Worm (Caenorhabditis elegans) whole organism, L3 larva: ENCODE measurements around the gene srh-172.
"Not testable (repeated sequence)": the region's sequence is repeated elsewhere in the genome, so short reads cannot be mapped to it uniquely, and the experiment has no call there.

Source experiments
- R02D3.7 ChIP-seq: fragments of 150-350 bp; optimal IDR thresholded peaks from 2 replicates; lab custom pipeline; 2014; ENCODE audit warnings: missing biosample characterization, missing genetic modification characterization
- ZK546.5 ChIP-seq: sonication (generic microtip); optimal IDR thresholded peaks from 2 replicates; lab custom pipeline; 2017; ENCODE audit warnings: missing biosample characterization, missing genetic modification characterization
- aly-2 ChIP-seq: fragments of 150-350 bp; optimal IDR thresholded peaks from 2 replicates; lab custom pipeline; 2014; ENCODE audit warnings: missing biosample characterization, missing genetic modification characterization
- daf-12 ChIP-seq: fragments of 150-350 bp; optimal IDR thresholded peaks from 2 replicates; lab custom pipeline; 2014; ENCODE audit warnings: missing biosample characterization, missing genetic modification reagents, missing genetic modification characterization
- egl-27 ChIP-seq: sonication (generic microtip); optimal IDR thresholded peaks from 4 replicates; lab custom pipeline; 2017; ENCODE audit warnings: missing biosample characterization, missing genetic modification reagents, missing genetic modification characterization
- egl-5 ChIP-seq: fragments of 150-350 bp; optimal IDR thresholded peaks from 2 replicates; lab custom pipeline; 2017; ENCODE audit warnings: missing biosample characterization, missing genetic modification reagents, missing genetic modification characterization, inconsistent platforms
- elt-1 ChIP-seq: fragments of 150-350 bp; optimal IDR thresholded peaks from 2 replicates; lab custom pipeline; 2014; ENCODE audit warnings: missing biosample characterization, missing genetic modification characterization
- elt-2 ChIP-seq: sonication (generic microtip); optimal IDR thresholded peaks from 2 replicates; lab custom pipeline; 2016; ENCODE audit warnings: missing genetic modification reagents, mild to moderate bottlenecking, missing genetic modification characterization, missing compliant biosample characterization
- eor-1 ChIP-seq, 2 experiments: fragments of 150-350 bp; optimal IDR thresholded peaks; 2 replicates each; lab custom pipeline; 2014 to 2018; ENCODE audit warnings: missing biosample characterization in 2 of 2, missing genetic modification characterization in 2 of 2
- fkh-2 ChIP-seq: fragments of 150-350 bp; optimal IDR thresholded peaks from 2 replicates; lab custom pipeline; 2014; ENCODE audit warnings: missing biosample characterization, missing genetic modification reagents, missing genetic modification characterization
- fos-1 ChIP-seq: fragments of 150-350 bp; optimal IDR thresholded peaks from 2 replicates; lab custom pipeline; 2014; ENCODE audit warnings: missing biosample characterization, missing genetic modification characterization
- hmg-11 ChIP-seq: sonication (generic microtip); optimal IDR thresholded peaks from 2 replicates; lab custom pipeline; 2016; ENCODE audit warnings: missing genetic modification characterization, missing compliant biosample characterization
- jun-1 ChIP-seq: fragments of 150-350 bp; optimal IDR thresholded peaks from 2 replicates; lab custom pipeline; 2014; ENCODE audit warnings: missing biosample characterization, missing genetic modification reagents, missing genetic modification characterization
- lin-15B ChIP-seq: fragments of 150-350 bp; optimal IDR thresholded peaks from 2 replicates; lab custom pipeline; 2014; ENCODE audit warnings: missing biosample characterization, missing genetic modification characterization
- lin-39 ChIP-seq: fragments of 150-350 bp; optimal IDR thresholded peaks from 2 replicates; lab custom pipeline; 2018; ENCODE audit warnings: missing biosample characterization, missing genetic modification reagents, missing genetic modification characterization
- lsy-12 ChIP-seq: sonication (generic microtip); optimal IDR thresholded peaks from 2 replicates; lab custom pipeline; 2016; ENCODE audit warnings: mild to moderate bottlenecking, missing genetic modification characterization, missing compliant biosample characterization
- mdl-1 ChIP-seq: fragments of 150-350 bp; optimal IDR thresholded peaks from 2 replicates; lab custom pipeline; 2014; ENCODE audit warnings: missing biosample characterization, missing genetic modification characterization
- mml-1 ChIP-seq: fragments of 150-350 bp; sonication (generic microtip); optimal IDR thresholded peaks from 3 replicates; lab custom pipeline; 2014; ENCODE audit warnings: missing biosample characterization, missing genetic modification characterization
- nfya-1 ChIP-seq: sonication (generic microtip); optimal IDR thresholded peaks from 2 replicates; lab custom pipeline; 2017; ENCODE audit warnings: missing genetic modification characterization, mild to moderate bottlenecking, missing compliant biosample characterization, antibody characterized with exemption, moderate library complexity; ENCODE audit not compliant: insufficient read depth
- nhr-11 ChIP-seq: fragments of 150-350 bp; optimal IDR thresholded peaks from 2 replicates; lab custom pipeline; 2014; ENCODE audit warnings: missing biosample characterization, missing genetic modification characterization
- nhr-12 ChIP-seq: fragments of 150-350 bp; optimal IDR thresholded peaks from 2 replicates; lab custom pipeline; 2014; ENCODE audit warnings: missing biosample characterization, missing genetic modification characterization
- nhr-23 ChIP-seq: fragments of 150-350 bp; optimal IDR thresholded peaks from 2 replicates; lab custom pipeline; 2014; ENCODE audit warnings: missing biosample characterization, missing genetic modification reagents, missing genetic modification characterization
- nhr-237 ChIP-seq: fragments of 150-350 bp; optimal IDR thresholded peaks from 2 replicates; lab custom pipeline; 2014; ENCODE audit warnings: missing biosample characterization, missing genetic modification characterization
- nhr-28 ChIP-seq: fragments of 150-350 bp; optimal IDR thresholded peaks from 2 replicates; lab custom pipeline; 2014; ENCODE audit warnings: missing biosample characterization, missing genetic modification characterization
- nhr-67 ChIP-seq: fragments of 150-350 bp; optimal IDR thresholded peaks from 2 replicates; lab custom pipeline; 2014; ENCODE audit warnings: missing biosample characterization, missing genetic modification characterization
- nhr-77 ChIP-seq: fragments of 150-350 bp; optimal IDR thresholded peaks from 2 replicates; lab custom pipeline; 2014; ENCODE audit warnings: missing biosample characterization, missing genetic modification characterization
- pha-4 ChIP-seq: fragments of 150-350 bp; optimal IDR thresholded peaks from 2 replicates; lab custom pipeline; 2014; ENCODE audit warnings: missing biosample characterization, missing genetic modification reagents, missing genetic modification characterization
- pqm-1 ChIP-seq: fragments of 150-350 bp; optimal IDR thresholded peaks from 2 replicates; lab custom pipeline; 2017; ENCODE audit warnings: missing biosample characterization, missing genetic modification characterization, inconsistent platforms
- sea-2 ChIP-seq: fragments of 150-350 bp; sonication (generic microtip); optimal IDR thresholded peaks from 4 replicates; lab custom pipeline; 2014; ENCODE audit warnings: missing biosample characterization, missing genetic modification reagents, missing genetic modification characterization
- skn-1 ChIP-seq: fragments of 150-350 bp; optimal IDR thresholded peaks from 2 replicates; lab custom pipeline; 2014; ENCODE audit warnings: missing biosample characterization, missing genetic modification characterization
- snpc-4 ChIP-seq: fragments of 150-350 bp; optimal IDR thresholded peaks from 2 replicates; lab custom pipeline; 2014; ENCODE audit warnings: missing biosample characterization, missing genetic modification characterization
- tbx-2 ChIP-seq: sonication (generic microtip); optimal IDR thresholded peaks from 2 replicates; lab custom pipeline; 2016; ENCODE audit warnings: mild to moderate bottlenecking, missing genetic modification characterization, missing compliant biosample characterization
- ztf-11 ChIP-seq: fragments of 150-350 bp; optimal IDR thresholded peaks from 2 replicates; lab custom pipeline; 2014; ENCODE audit warnings: missing biosample characterization, missing genetic modification characterization

Gene srh-172

DNA sequence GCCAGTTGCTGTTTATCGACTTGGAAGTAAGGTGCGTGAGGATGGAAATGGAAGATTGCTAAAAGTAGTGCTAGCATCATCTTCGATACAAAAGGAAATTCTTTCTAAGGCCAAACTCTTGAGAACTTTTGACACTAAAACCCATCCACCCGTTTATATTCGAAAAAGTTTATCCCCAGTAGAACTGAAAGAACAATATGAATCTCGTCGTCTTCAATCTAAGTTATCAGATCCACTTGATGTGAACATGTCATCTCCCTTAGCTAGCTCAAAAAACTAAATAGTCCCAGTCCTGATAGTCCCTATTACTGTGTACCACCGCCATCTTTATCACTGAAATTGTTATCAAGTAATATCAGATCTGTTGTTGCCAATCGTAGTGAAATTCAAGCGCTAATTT, 21.9 kb upstream of the srh-172 start:
- TF ChIP-seq snpc-4 = no peak
- TF ChIP-seq fos-1 (tag; lab: Kevin White, UChicago) = no peak
- TF ChIP-seq nhr-28 (tag; lab: Kevin White, UChicago) = no peak
- TF ChIP-seq egl-5 = no peak
- no peak for TF ChIP-seq nhr-12 (tag; lab: Kevin White, UChicago)
- no peak for TF ChIP-seq ztf-11 (tag; lab: Kevin White, UChicago)
- TF ChIP-seq pqm-1 (tag; lab: Kevin White, UChicago) = no peak
- no peak for TF ChIP-seq tbx-2 (tag; lab: Kevin White, UChicago)
- no peak for TF ChIP-seq lin-15B
- no peak for TF ChIP-seq sea-2 (GFP tag; lab: Kevin White, UChicago)
- TF ChIP-seq mml-1 (tag; lab: Kevin White, UChicago) = no peak
- no peak for TF ChIP-seq daf-12
- no peak for TF ChIP-seq nhr-237 (tag; lab: Kevin White, UChicago)

DNA sequence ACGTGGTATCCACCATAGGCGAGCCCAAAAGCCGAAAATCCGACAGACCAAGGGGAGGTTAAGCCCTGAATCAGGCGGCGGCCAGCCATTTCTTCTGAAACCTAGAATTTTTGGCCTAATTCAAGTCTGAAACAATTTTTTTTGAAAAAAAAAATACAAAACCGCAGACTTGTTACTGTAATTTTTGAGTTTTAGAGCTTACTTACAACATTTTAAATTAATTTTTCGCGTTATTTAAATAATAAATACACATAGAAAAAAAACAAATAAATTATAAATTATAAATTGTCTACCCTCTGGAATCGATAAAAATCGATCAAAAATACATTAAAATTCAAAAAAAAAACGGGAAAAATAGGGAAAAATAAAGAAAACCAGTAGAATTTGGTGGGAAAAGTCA, 12.3 kb upstream of the srh-172 start, which contains the start of gene dhs-24:
TSS of gene dhs-24 (minus strand) at position 101 of the 400 bp plus-strand sequence.
- TF ChIP-seq nhr-77 (no peak), tbx-2 (tag; lab: Kevin White, UChicago) (no peak), fkh-2 (no peak), snpc-4 (no peak), nhr-11 (no peak), nhr-67 (tag; lab: Kevin White, UChicago) (no peak), ZK546.5 (no peak), elt-2 (no peak), nfya-1 (tag; lab: Kevin White, UChicago) (no peak), nhr-237 (tag; lab: Kevin White, UChicago) (no peak), pqm-1 (tag; lab: Kevin White, UChicago) (no peak), lsy-12 (tag; lab: Kevin White, UChicago) (no peak), nhr-12 (tag; lab: Kevin White, UChicago) (no peak), egl-27 (tag; lab: Kevin White, UChicago) (no peak), pha-4 (tag; lab: Kevin White, UChicago) (no peak), lin-15B (no peak), jun-1 (no peak), nhr-23 (tag; lab: Kevin White, UChicago) (no peak), elt-1 (tag; lab: Kevin White, UChicago) (no peak)

DNA sequence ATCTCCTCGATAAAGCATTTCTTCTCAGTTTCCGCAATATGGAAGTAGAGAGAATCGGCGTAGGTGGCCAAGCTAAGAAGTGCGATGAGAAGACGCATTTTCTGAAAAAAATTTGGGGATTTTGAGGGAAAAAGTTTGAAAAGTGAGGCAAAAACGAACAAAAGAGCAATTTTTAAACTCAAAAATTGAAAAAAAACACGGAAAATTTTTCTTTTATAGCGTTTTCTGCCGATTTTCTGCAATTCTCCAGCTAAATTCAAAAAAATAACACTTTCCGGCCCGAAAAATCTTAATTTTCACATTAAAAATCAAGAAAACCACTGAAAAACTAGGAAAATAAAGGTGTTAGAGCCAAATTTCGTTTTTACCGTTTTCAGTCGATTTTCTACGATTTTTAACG, 9.9 kb upstream of the srh-172 start, which contains the start of gene tmed-4:
TSS of gene tmed-4 (minus strand) at position 101 of the 400 bp plus-strand sequence.
- TF ChIP-seq nhr-77; snpc-4; nhr-28 (tag; lab: Kevin White, UChicago): not testable (repeated sequence)
- TF ChIP-seq, all 47 proteins: peak for 0; not testable (repeated sequence) for 47

DNA sequence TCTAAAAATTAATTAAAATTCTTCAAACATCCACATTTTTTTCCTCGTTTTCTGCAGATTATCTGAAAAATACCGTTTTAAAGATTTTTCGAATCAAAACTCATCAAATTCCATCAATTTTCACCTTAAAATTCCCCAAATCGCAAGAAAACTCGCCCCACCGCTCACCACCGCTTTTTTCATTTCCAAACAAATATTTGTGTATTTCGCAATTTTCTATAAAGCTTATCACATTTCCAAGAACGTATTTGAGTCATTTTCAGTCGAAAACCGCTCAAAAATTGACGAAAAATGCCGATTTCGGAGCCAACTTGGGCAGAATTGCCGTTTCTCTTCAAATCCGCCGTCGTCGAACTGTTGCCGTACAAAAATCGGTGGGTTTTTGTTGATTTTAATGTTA, 9.1 kb upstream of the srh-172 start, which contains the start of gene Y60A3A.8:
TSS of gene Y60A3A.8 (plus strand) at position 258 of the 400 bp plus-strand sequence.
- not testable (repeated sequence) for TF ChIP-seq pqm-1 (tag; lab: Kevin White, UChicago); nhr-67 (tag; lab: Kevin White, UChicago); nhr-11

DNA sequence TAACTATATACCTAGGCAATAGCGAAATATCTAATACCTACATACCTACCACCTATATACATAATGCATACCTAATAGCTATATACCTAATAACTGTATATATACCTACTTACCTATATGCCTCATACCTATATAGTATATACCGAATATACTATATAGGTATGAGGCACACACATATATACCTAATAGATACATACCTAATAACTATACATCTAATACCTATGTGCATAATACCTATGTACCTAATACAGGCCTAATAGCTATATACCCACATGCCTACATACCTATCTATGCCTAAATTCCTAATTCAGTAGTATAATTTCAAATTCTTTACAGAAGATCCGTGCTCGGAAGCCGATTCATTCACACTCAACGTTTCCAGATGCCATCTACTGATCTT, 4.4 kb upstream of the srh-172 start:
- TF ChIP-seq R02D3.7 (no peak), mml-1 (tag; lab: Kevin White, UChicago) (no peak), lin-39 (tag; lab: Kevin White, UChicago) (no peak), elt-2 (no peak), skn-1 (no peak), fos-1 (tag; lab: Kevin White, UChicago) (no peak), mdl-1 (tag; lab: Kevin White, UChicago) (no peak)
- TF ChIP-seq, all 47 proteins: peak for 0

ce11 chrV:19955171-19955570, 3.7 kb upstream of the srh-172 start, which contains the start of gene abhd-3.1:
abhd-3.1 (plus strand) TSS chrV:19955488.
- TF ChIP-seq hmg-11 (peak; percentile 23), aly-2 (tag; lab: Kevin White, UChicago) (no peak), pha-4 (tag; lab: Kevin White, UChicago) (peak; percentile 4), eor-1 (tag; optimal IDR thresholded peaks at IDR 0.05; lab: Kevin White, UChicago) (no peak), sea-2 (GFP tag; lab: Kevin White, UChicago) (no peak)
- TF ChIP-seq, all 47 proteins: peak for 2
